Fruit fly (Drosophila melanogaster): ENCODE measurements around the gene Atg1.

Atg1 gene

dm6 chr3L:12804730-12805170 lies at the start of gene Atg1 (continued):
- TF ChIP-seq CG15011 (GFP tag; optimal IDR thresholded peaks at IDR 0.05): no peak
- no peak for TF ChIP-seq jumu (GFP tag; optimal IDR thresholded peaks at IDR 0.05)
- no peak for TF ChIP-seq CG12299 (tag; optimal IDR thresholded peaks at IDR 0.05)
- no peak for TF ChIP-seq chif (GFP tag; optimal IDR thresholded peaks at IDR 0.05)
- no peak for TF ChIP-seq CG1024 (GFP tag; IDR thresholded peaks at IDR 0.05)
- TF ChIP-seq Hr39 (optimal IDR thresholded peaks at IDR 0.05): no peak
- peak; percentile 25 for TF ChIP-seq CG12769 (tag; optimal IDR thresholded peaks at IDR 0.05)
- TF ChIP-seq shn (GFP tag; optimal IDR thresholded peaks at IDR 0.05): no peak
- no peak for TF ChIP-seq sug (tag; optimal IDR thresholded peaks at IDR 0.05)
- TF ChIP-seq D19B (GFP tag; optimal IDR thresholded peaks at IDR 0.05): no peak
- peak; percentile 9 for TF ChIP-seq pb (GFP tag; optimal IDR thresholded peaks at IDR 0.05)
- no peak for TF ChIP-seq CoRest (tag; optimal IDR thresholded peaks at IDR 0.05)
- peak; percentile 43; the same call in 1 of the 2 replicates for TF ChIP-seq klu (GFP tag; IDR thresholded peaks at IDR 0.05)
- TF ChIP-seq exex (tag; optimal IDR thresholded peaks at IDR 0.05): peak; percentile 71
- no peak for TF ChIP-seq Neu2 (GFP tag; optimal IDR thresholded peaks at IDR 0.05; ENCODE audit: borderline replicate concordance)
- TF ChIP-seq toy (GFP tag; IDR thresholded peaks at IDR 0.05): no peak
- TF ChIP-seq CG31224 (GFP tag; IDR thresholded peaks at IDR 0.05): no peak
- TF ChIP-seq D (optimal IDR thresholded peaks at IDR 0.05): no peak
- no peak for TF ChIP-seq D (GFP tag; optimal IDR thresholded peaks at IDR 0.05)
- TF ChIP-seq CG9797 (GFP tag; optimal IDR thresholded peaks at IDR 0.05): peak; percentile 69
- TF ChIP-seq CG9727 (GFP tag; optimal IDR thresholded peaks at IDR 0.05): no peak
- TF ChIP-seq CG17568 (GFP tag; optimal IDR thresholded peaks at IDR 0.05): peak; percentile 10
- TF ChIP-seq fd96Cb (tag; optimal IDR thresholded peaks at IDR 0.05): no peak
- TF ChIP-seq Sin3A (optimal IDR thresholded peaks at IDR 0.05): peak; percentile 6
- TF ChIP-seq Lpt (GFP tag; optimal IDR thresholded peaks at IDR 0.05): no peak
- TF ChIP-seq CG13424 (tag; optimal IDR thresholded peaks at IDR 0.05): no peak
- no peak for TF ChIP-seq CG7372 (GFP tag; IDR thresholded peaks at IDR 0.05)
- TF ChIP-seq jing (GFP tag; optimal IDR thresholded peaks at IDR 0.05): no peak
- no peak for TF ChIP-seq CG8359 (GFP tag; optimal IDR thresholded peaks at IDR 0.05; ENCODE audit: borderline replicate concordance)
- no peak for TF ChIP-seq CG10431 (GFP tag; optimal IDR thresholded peaks at IDR 0.05)
- TF ChIP-seq CG16779 (GFP tag; IDR thresholded peaks at IDR 0.05): no peak
- no peak for TF ChIP-seq lov (optimal IDR thresholded peaks at IDR 0.05)
- no peak for TF ChIP-seq lov (GFP tag; IDR thresholded peaks at IDR 0.05)
- TF ChIP-seq Taf1 (GFP tag; IDR thresholded peaks at IDR 0.05): no peak
- no peak for TF ChIP-seq CG14441 (GFP tag; IDR thresholded peaks at IDR 0.05)
- no peak for TF ChIP-seq dati (GFP tag; IDR thresholded peaks at IDR 0.05)
- no peak for TF ChIP-seq NC2β (GFP tag; optimal IDR thresholded peaks at IDR 0.05)
- TF ChIP-seq cas (GFP tag; IDR thresholded peaks at IDR 0.05): no peak
- peak; percentile 19; the same call in 1 of the 2 replicates for TF ChIP-seq nerfin-2 (GFP tag; IDR thresholded peaks at IDR 0.05; ENCODE audit: partially characterized antibody)
- TF ChIP-seq abd-A (tag; optimal IDR thresholded peaks at IDR 0.05): no peak
- TF ChIP-seq CG11695 (GFP tag; IDR thresholded peaks at IDR 0.05): 0 out of 3 replicates have a peak, but pooled peaks have one; percentile 33
- TF ChIP-seq CG14710 (tag; optimal IDR thresholded peaks at IDR 0.05): no peak
- TF ChIP-seq az2 (GFP tag; optimal IDR thresholded peaks at IDR 0.05): no peak
- TF ChIP-seq slbo (GFP tag; IDR thresholded peaks at IDR 0.05): no peak
- no peak for TF ChIP-seq Camta (GFP tag; optimal IDR thresholded peaks at IDR 0.05)
- no peak for TF ChIP-seq CG33213 (GFP tag; optimal IDR thresholded peaks at IDR 0.05)
- TF ChIP-seq CG7839 (tag; optimal IDR thresholded peaks at IDR 0.05): no peak
- no peak for TF ChIP-seq bab2 (GFP tag; optimal IDR thresholded peaks at IDR 0.05)
- TF ChIP-seq Antp (GFP tag; optimal IDR thresholded peaks at IDR 0.05): no peak
- no peak for TF ChIP-seq Elba2 (GFP tag; optimal IDR thresholded peaks at IDR 0.05)
- peak; percentile 26 for TF ChIP-seq CG18599 (GFP tag; optimal IDR thresholded peaks at IDR 0.05)
- 0 out of 3 replicates have a peak, but pooled peaks have one; percentile 7 for TF ChIP-seq zfh1 (GFP tag; IDR thresholded peaks at IDR 0.05)
- peak; percentile 45; the same call in 1 of the 3 replicates for TF ChIP-seq CG34224 (GFP tag; IDR thresholded peaks at IDR 0.05; ENCODE audit: partially characterized antibody)

Data from whole organism, embryonic.